Worm (Caenorhabditis elegans): ENCODE results near the gene xbp-1.
A peak's percentile ranks its signal among the peaks of the same experiment; 100 is the strongest.

- peak; percentile 52 for TF ChIP-seq nhr-11 (tag; optimal IDR thresholded peaks at IDR 0.05)
- peak; percentile 38 for TF ChIP-seq nhr-28 (tag; optimal IDR thresholded peaks at IDR 0.05)
- no peak for TF ChIP-seq ces-1 (GFP tag; optimal IDR thresholded peaks at IDR 0.05)
- TF ChIP-seq jun-1 (tag; optimal IDR thresholded peaks at IDR 0.05) = no peak
- TF ChIP-seq mep-1 (tag; optimal IDR thresholded peaks at IDR 0.05) = peak; percentile 4
- no peak for TF ChIP-seq lin-1 (GFP tag; IDR thresholded peaks at IDR 0.05)
- no peak for TF ChIP-seq nhr-237 (tag; optimal IDR thresholded peaks at IDR 0.05)
Measured at ce11 chrIII:4151548-4152104, 42.0 kb upstream of the xbp-1 start, which contains the start of the genes wht-3 and har-1.
